Worm (Caenorhabditis elegans) whole organism, late embryonic: Measurements from ENCODE around the gene set-20.

Source experiments
- ama-1 ChIP-seq: fragments of 150-350 bp; optimal IDR thresholded peaks from 2 replicates; lab custom pipeline; 2014
- fax-1 ChIP-seq: sonication (generic microtip); optimal IDR thresholded peaks from 2 replicates; lab custom pipeline; 2016; ENCODE audit warnings: missing genotype, missing genetic modification characterization, missing compliant biosample characterization

DNA sequence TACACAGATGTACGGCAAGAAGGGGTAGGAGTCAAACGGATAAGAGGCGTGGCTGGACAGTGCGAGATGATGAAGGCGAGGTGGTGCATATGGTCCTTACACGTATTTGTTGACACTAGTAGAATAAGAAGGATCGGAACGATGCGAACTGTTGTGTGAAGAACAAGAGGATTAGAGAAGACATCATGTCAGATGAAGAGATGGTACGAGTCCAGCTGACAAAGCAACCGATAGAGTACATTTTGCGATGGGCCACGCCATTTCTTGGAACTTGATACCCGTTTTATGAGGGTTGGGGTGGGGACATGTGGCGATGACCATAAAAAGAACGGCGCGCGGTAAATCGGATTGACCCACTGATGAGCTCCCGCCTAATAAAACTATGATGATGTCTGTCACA is 12.5 kb upstream of the set-20 start:
- TF ChIP-seq ama-1 (lab: Kevin White, UChicago) (no peak), fax-1 (tag; lab: Kevin White, UChicago) (no peak)
